Worm (Caenorhabditis elegans): ENCODE measurements around the gene K08E5.1.

K08E5.1 gene

ce11 chrIII:10097981-10098380 lies 48.6 kb downstream of the K08E5.1 start, which contains the start of gene spop-1:
spop-1 (minus strand) TSS chrIII:10098081.
- TF ChIP-seq aha-1 (tag; optimal IDR thresholded peaks at IDR 0.05) (no peak), sox-4 (tag; optimal IDR thresholded peaks at IDR 0.05) (no peak), blmp-1 (tag; optimal IDR thresholded peaks at IDR 0.05) (no peak)

- TF ChIP-seq elt-2 (tag; optimal IDR thresholded peaks at IDR 0.05) (peak; percentile 68), lin-14 (GFP tag; optimal IDR thresholded peaks at IDR 0.05) (peak; percentile 99), unc-86 (tag; optimal IDR thresholded peaks at IDR 0.05) (peak; percentile 94), mep-1 (tag; optimal IDR thresholded peaks at IDR 0.05) (peak; percentile 83), hpl-2 (GFP tag; optimal IDR thresholded peaks at IDR 0.05) (no peak), F16B12.6 (tag; optimal IDR thresholded peaks at IDR 0.05) (peak; percentile 65), lsy-2 (tag; optimal IDR thresholded peaks at IDR 0.05) (peak; percentile 90 to 94), nhr-20 (tag; optimal IDR thresholded peaks at IDR 0.05) (peak; percentile 92), mef-2 (tag; optimal IDR thresholded peaks at IDR 0.05) (peak; percentile 79), vab-15 (tag; optimal IDR thresholded peaks at IDR 0.05) (no peak), nhr-77 (tag; optimal IDR thresholded peaks at IDR 0.05) (peak; percentile 90), hlh-17 (GFP tag; optimal IDR thresholded peaks at IDR 0.05; ENCODE audit: borderline replicate concordance) (no peak), lin-15B (tag; optimal IDR thresholded peaks at IDR 0.05) (peak; percentile 35), xbp-1 (tag; optimal IDR thresholded peaks at IDR 0.05) (peak; percentile 80), ceh-90 (tag; optimal IDR thresholded peaks at IDR 0.05) (no peak), lin-35 (GFP tag; optimal IDR thresholded peaks at IDR 0.05) (peak; percentile 80), egl-27 (tag; optimal IDR thresholded peaks at IDR 0.05) (peak; percentile 65 to 85), isw-1 (GFP tag; IDR thresholded peaks at IDR 0.05) (peak; percentile 75), alr-1 (tag; optimal IDR thresholded peaks at IDR 0.05; ENCODE audit: borderline replicate concordance) (no peak), grh-1 (GFP tag; IDR thresholded peaks at IDR 0.05) (peak; percentile 60), ceh-82 (tag; optimal IDR thresholded peaks at IDR 0.05) (peak; percentile 80 to 88 (median 82)), ces-1 (GFP tag; optimal IDR thresholded peaks at IDR 0.05) (no peak), lin-13 (GFP tag; optimal IDR thresholded peaks at IDR 0.05) (peak; percentile 85), egl-13 (tag; optimal IDR thresholded peaks at IDR 0.05) (peak; percentile 76), ceh-88 (GFP tag; IDR thresholded peaks at IDR 0.05) (no peak; the same call in 1 of the 2 replicates), mab-9 (GFP tag; IDR thresholded peaks at IDR 0.05) (peak; percentile 50; the same call in 1 of the 2 replicates), lin-39 (tag; optimal IDR thresholded peaks at IDR 0.05) (peak; percentile 71), nhr-19 (GFP tag; conservative IDR thresholded peaks at IDR 0.05) (peak; percentile 86), efl-1 (optimal IDR thresholded peaks at IDR 0.05) (peak; percentile 87 to 89), efl-1 (GFP tag; optimal IDR thresholded peaks at IDR 0.05 in 1 of 2) (peak; percentile 64 to 98), unc-98 (GFP tag; IDR thresholded peaks at IDR 0.05) (no peak; the same call in 1 of the 2 replicates), jun-1 (tag; optimal IDR thresholded peaks at IDR 0.05) (peak; percentile 90), dpl-1 (GFP tag; optimal IDR thresholded peaks at IDR 0.05) (peak; percentile 73 to 76 (median 73)), ceh-8 (GFP tag; optimal IDR thresholded peaks at IDR 0.05) (peak; percentile 86), nhr-76 (tag; optimal IDR thresholded peaks at IDR 0.05) (no peak), ztf-4 (tag; optimal IDR thresholded peaks at IDR 0.05) (peak; percentile 54), irx-1 (tag; optimal IDR thresholded peaks at IDR 0.05) (peak; percentile 79), tlp-1 (tag; optimal IDR thresholded peaks at IDR 0.05) (no peak), nhr-85 (tag) (peak; percentile 93), C04F5.9 (tag; optimal IDR thresholded peaks at IDR 0.05) (no peak), zip-4 (GFP tag; optimal IDR thresholded peaks at IDR 0.05) (peak; percentile 24), C34B4.2 (tag; optimal IDR thresholded peaks at IDR 0.05) (no peak), nhr-237 (tag; optimal IDR thresholded peaks at IDR 0.05) (peak; percentile 78), fkh-4 (tag; optimal IDR thresholded peaks at IDR 0.05; ENCODE audit: borderline replicate concordance) (peak; percentile 52), snu-23 (GFP tag; optimal IDR thresholded peaks at IDR 0.05) (peak; percentile 95), lir-3 (tag; optimal IDR thresholded peaks at IDR 0.05; ENCODE audit: poor library complexity) (peak; percentile 80), skn-1 (tag; optimal IDR thresholded peaks at IDR 0.05) (peak; percentile 57), ama-1 (optimal IDR thresholded peaks at IDR 0.05) (peak; percentile 53)
Observed at ce11 chrIII:10096525-10096972, 50.1 kb downstream of the K08E5.1 start.

All from whole organism, L1 larva.